Worm (Caenorhabditis elegans) whole organism, young adult: ENCODE results near the gene F59F5.4.

Experiments used
- F10E7.11 ChIP-seq: sonication (generic microtip); optimal IDR thresholded peaks from 2 replicates; lab custom pipeline; 2017; ENCODE audit warnings: mild to moderate bottlenecking, missing genetic modification characterization, moderate library complexity, missing compliant biosample characterization
- F49E8.2 ChIP-seq: sonication (generic microtip); optimal IDR thresholded peaks from 3 replicates; lab custom pipeline; 2017; ENCODE audit warnings: missing genetic modification characterization, mild to moderate bottlenecking, missing compliant biosample characterization, antibody characterized with exemption, moderate library complexity; ENCODE audit not compliant: insufficient read depth
- F57A8.1 ChIP-seq: fragments of 200-800 bp; sonication (Bioruptor generic); optimal IDR thresholded peaks from 2 replicates; lab custom pipeline; 2018; ENCODE audit warnings: mild to moderate bottlenecking, missing genetic modification characterization, moderate library complexity, missing compliant biosample characterization
- F57C9.4 ChIP-seq: sonication (generic microtip); optimal IDR thresholded peaks from 2 replicates; lab custom pipeline; 2017; ENCODE audit warnings: mild to moderate bottlenecking, missing genetic modification characterization, missing compliant biosample characterization
- T07F8.4 ChIP-seq: sonication (generic microtip); optimal IDR thresholded peaks from 2 replicates; lab custom pipeline; 2016; ENCODE audit warnings: mild to moderate bottlenecking, missing genetic modification characterization, moderate library complexity, missing compliant biosample characterization
- Y79H2A.3 ChIP-seq: fragments of 200-800 bp; sonication (Bioruptor generic); conservative IDR thresholded peaks from 2 replicates; pipeline ENCODE4 v1.3.6; 2022; ENCODE audit warnings: missing genetic modification reagents, missing genetic modification characterization, missing compliant biosample characterization
- ZK185.1 ChIP-seq: sonication (generic microtip); optimal IDR thresholded peaks from 2 replicates; lab custom pipeline; 2016; ENCODE audit warnings: mild to moderate bottlenecking, missing genetic modification characterization, missing compliant biosample characterization; ENCODE audit not compliant: poor library complexity, severe bottlenecking
- akir-1 ChIP-seq: fragments of 200-800 bp; sonication (Bioruptor generic); optimal IDR thresholded peaks from 2 replicates; lab custom pipeline; 2018; ENCODE audit warnings: mild to moderate bottlenecking, missing genetic modification characterization, moderate library complexity, missing compliant biosample characterization
- aptf-3 ChIP-seq: fragments of 200-800 bp; sonication (Bioruptor generic); IDR thresholded peaks from 2 replicates; pipeline ENCODE4 v1.3.6; 2022; ENCODE audit warnings: missing genetic modification characterization, missing compliant biosample characterization
- attf-3 ChIP-seq: fragments of 200-800 bp; sonication (Bioruptor generic); conservative IDR thresholded peaks from 2 replicates; pipeline ENCODE4 v1.3.6; 2022; ENCODE audit warnings: missing genetic modification reagents, missing genetic modification characterization, missing compliant biosample characterization
- ccch-3 ChIP-seq: fragments of 200-800 bp; sonication (Bioruptor generic); optimal IDR thresholded peaks from 2 replicates; lab custom pipeline; 2018; ENCODE audit warnings: mild to moderate bottlenecking, missing genetic modification characterization, missing compliant biosample characterization
- cebp-2 ChIP-seq: fragments of 200-800 bp; sonication (Bioruptor generic); IDR thresholded peaks from 2 replicates; pipeline ENCODE4 v1.3.6; 2022; ENCODE audit warnings: missing genetic modification characterization, missing compliant biosample characterization
- ceh-58 ChIP-seq: fragments of 200-800 bp; sonication (Bioruptor generic); IDR thresholded peaks from 2 replicates; pipeline ENCODE4 v1.3.6; 2022; ENCODE audit warnings: missing genetic modification characterization, missing compliant biosample characterization
- ceh-91 ChIP-seq: fragments of 200-800 bp; sonication (Bioruptor generic); IDR thresholded peaks from 2 replicates; pipeline ENCODE4 v1.3.6; 2022; ENCODE audit warnings: missing genetic modification reagents, missing genetic modification characterization, missing compliant biosample characterization
- chd-7 ChIP-seq: sonication (generic microtip); optimal IDR thresholded peaks from 2 replicates; lab custom pipeline; 2016; ENCODE audit warnings: mild to moderate bottlenecking, missing genetic modification characterization, moderate library complexity, missing compliant biosample characterization
- die-1 ChIP-seq: sonication (generic microtip); optimal IDR thresholded peaks from 2 replicates; lab custom pipeline; 2016; ENCODE audit warnings: missing genotype, mild to moderate bottlenecking, missing genetic modification characterization, missing compliant biosample characterization
- efl-1 ChIP-seq: fragments of 150-350 bp; optimal IDR thresholded peaks from 2 replicates; lab custom pipeline; 2014; ENCODE audit warnings: missing biosample characterization, missing genetic modification reagents, missing genetic modification characterization
- egrh-3 ChIP-seq: fragments of 200-800 bp; sonication (Bioruptor generic); IDR thresholded peaks from 2 replicates; pipeline ENCODE4 v1.3.6; 2022; ENCODE audit warnings: missing genetic modification reagents, missing genetic modification characterization, missing compliant biosample characterization
- fkh-3 ChIP-seq: sonication (generic microtip); optimal IDR thresholded peaks from 2 replicates; lab custom pipeline; 2016; ENCODE audit warnings: mild to moderate bottlenecking, missing genetic modification characterization, missing compliant biosample characterization
- gei-17 ChIP-seq: fragments of 200-800 bp; sonication (Bioruptor generic); optimal IDR thresholded peaks from 2 replicates; lab custom pipeline; 2018; ENCODE audit warnings: mild to moderate bottlenecking, missing genetic modification characterization, missing compliant biosample characterization
- hlh-12 ChIP-seq: sonication (generic microtip); optimal IDR thresholded peaks from 2 replicates; lab custom pipeline; 2016; ENCODE audit warnings: missing genetic modification characterization, missing compliant biosample characterization
- hlh-26 ChIP-seq: fragments of 200-800 bp; sonication (Bioruptor generic); conservative IDR thresholded peaks from 2 replicates; pipeline ENCODE4 v1.3.6; 2022; ENCODE audit warnings: missing genetic modification reagents, missing genetic modification characterization, missing compliant biosample characterization
- hmg-20 ChIP-seq: fragments of 200-800 bp; sonication (Bioruptor generic); IDR thresholded peaks from 2 replicates; pipeline ENCODE4 v1.3.6; 2022; ENCODE audit warnings: missing genetic modification reagents, missing genetic modification characterization, missing compliant biosample characterization
- lag-1 ChIP-seq: fragments of 200-800 bp; sonication (Bioruptor generic); IDR thresholded peaks from 2 replicates; pipeline ENCODE4 v1.3.6; 2022; ENCODE audit warnings: missing genetic modification reagents, missing genetic modification characterization, missing compliant biosample characterization
- let-526 ChIP-seq: fragments of 200-800 bp; sonication (Bioruptor generic); IDR thresholded peaks from 2 replicates; pipeline ENCODE4 v1.3.6; 2022; ENCODE audit warnings: missing genetic modification reagents, missing genetic modification characterization, missing compliant biosample characterization
- let-607 ChIP-seq, 2 experiments: fragments of 200-800 bp in 1 of 2; sonication (Bioruptor generic) in 1 of 2; sonication (generic microtip) in 1 of 2; optimal IDR thresholded peaks; 2 replicates each; lab custom pipeline; 2016 to 2018; ENCODE audit warnings: mild to moderate bottlenecking in 2 of 2, missing compliant biosample characterization in 2 of 2, missing genetic modification characterization in 2 of 2, moderate library complexity in 2 of 2, missing genotype in 1 of 2
- mel-28 ChIP-seq: sonication (generic microtip); optimal IDR thresholded peaks from 2 replicates; lab custom pipeline; 2016; ENCODE audit warnings: borderline replicate concordance, mild to moderate bottlenecking, missing genetic modification characterization, missing compliant biosample characterization
- nhr-80 ChIP-seq: sonication (generic microtip); optimal IDR thresholded peaks from 2 replicates; lab custom pipeline; 2016; ENCODE audit warnings: missing genetic modification characterization, missing compliant biosample characterization
- pbrm-1 ChIP-seq: fragments of 200-800 bp; sonication (Bioruptor generic); IDR thresholded peaks from 2 replicates; pipeline ENCODE4 v1.3.6; 2022; ENCODE audit warnings: missing genetic modification reagents, missing genetic modification characterization, missing compliant biosample characterization
- snpc-3.4 ChIP-seq: sonication (generic microtip); optimal IDR thresholded peaks from 2 replicates; lab custom pipeline; 2017; ENCODE audit warnings: missing genetic modification characterization, mild to moderate bottlenecking, missing compliant biosample characterization, antibody characterized with exemption, moderate library complexity, missing genotype, missing genetic modification reagents
- sptf-2 ChIP-seq: fragments of 200-800 bp; sonication (Bioruptor generic); optimal IDR thresholded peaks from 2 replicates; lab custom pipeline; 2018; ENCODE audit warnings: mild to moderate bottlenecking, missing genetic modification characterization, missing compliant biosample characterization
- tbx-9 ChIP-seq: sonication (generic microtip); optimal IDR thresholded peaks from 2 replicates; lab custom pipeline; 2016; ENCODE audit warnings: borderline replicate concordance, missing genetic modification characterization, inconsistent platforms, missing compliant biosample characterization
- zfh-2 ChIP-seq: fragments of 200-800 bp; sonication (Bioruptor generic); conservative IDR thresholded peaks from 2 replicates; pipeline ENCODE4 v1.3.6; 2022; ENCODE audit warnings: missing genetic modification reagents, missing genetic modification characterization, missing compliant biosample characterization

F59F5.4 gene

DNA sequence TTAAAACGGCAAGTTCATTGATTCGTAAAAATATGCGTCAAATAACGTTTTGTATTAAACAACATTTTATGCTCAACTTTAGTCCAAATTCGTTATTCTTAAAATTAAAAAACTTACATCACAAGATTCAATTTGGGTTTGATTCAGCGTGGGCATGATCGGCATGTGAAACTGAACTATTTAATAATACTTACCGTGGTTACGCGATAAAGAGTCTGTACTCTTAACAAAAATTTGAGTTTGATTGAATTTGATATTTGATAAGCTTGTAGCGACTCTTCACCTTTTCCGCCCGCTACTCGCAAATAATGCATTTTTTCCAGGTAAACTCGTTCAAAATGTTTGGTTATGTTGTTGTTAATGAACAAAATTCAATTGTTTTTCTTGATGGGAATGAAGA is 9.4 kb upstream of the F59F5.4 start, which contains the start of gene glo-3:
Gene glo-3, plus strand, starts transcription at position 253 of the 400 bp plus-strand sequence.
- TF ChIP-seq hmg-20 (no peak), nhr-80 (tag; lab: Kevin White, UChicago) (peak; percentile 47)
- TF ChIP-seq, all 124 proteins: peak for 1

DNA sequence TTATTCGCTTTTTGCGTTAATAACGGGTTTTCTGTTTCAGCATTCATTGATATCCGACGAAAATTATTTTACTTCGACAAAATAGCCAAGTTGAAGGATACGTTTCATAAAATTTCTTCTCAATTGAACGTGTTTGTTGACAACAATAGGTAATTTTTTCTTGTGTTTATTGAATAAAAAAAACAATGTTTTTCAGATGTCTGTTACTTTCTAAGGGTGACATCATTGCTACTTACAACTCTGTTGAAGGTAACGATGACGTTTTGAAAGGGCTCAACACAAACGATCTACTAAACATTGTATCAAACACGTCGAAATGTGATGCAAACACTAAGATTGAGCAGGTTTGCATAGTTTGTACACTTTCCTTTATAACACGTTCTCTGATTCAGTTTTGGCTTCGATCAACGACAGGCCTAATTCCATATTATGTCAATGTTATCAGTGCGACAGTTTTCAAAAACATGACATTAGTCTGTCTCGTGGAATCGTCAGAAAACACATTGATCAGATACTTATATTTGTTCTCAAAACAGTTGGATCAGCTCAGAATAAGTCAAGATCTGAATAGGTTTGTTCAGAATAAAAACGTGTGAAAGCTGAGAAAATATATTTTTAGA is 8.1 kb upstream of the F59F5.4 start:
- TF ChIP-seq nhr-80 (tag; lab: Kevin White, UChicago) (peak; percentile 62), lag-1 (GFP tag; lab: Robert Waterston, UW) (no peak)

DNA sequence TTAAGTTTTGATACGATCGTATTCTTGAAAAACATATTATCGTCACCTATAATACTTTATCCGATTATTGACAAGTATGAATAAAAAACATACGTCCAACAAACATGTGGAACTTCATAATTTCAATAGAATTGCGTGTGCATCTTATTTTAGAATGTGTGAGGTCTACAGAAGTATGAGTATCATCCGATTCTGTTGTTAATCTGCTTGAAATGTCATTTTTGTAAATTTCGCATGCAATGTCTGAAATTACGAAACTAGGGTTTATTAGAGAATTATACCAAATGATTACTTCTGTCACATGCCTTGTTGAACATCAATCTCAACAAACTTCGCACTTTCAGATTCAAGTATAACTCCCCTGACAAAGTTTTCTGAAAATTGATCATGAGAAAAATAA is 1.0 kb upstream of the F59F5.4 start:
- TF ChIP-seq tbx-9 (tag; lab: Kevin White, UChicago) (no peak), egrh-3 (no peak), efl-1 (GFP tag; lab: Kevin White, UChicago) (no peak), ceh-58 (GFP tag; lab: Robert Waterston, UW) (no peak), T07F8.4 (tag; lab: Kevin White, UChicago) (no peak), sptf-2 (GFP tag; lab: Kevin White, UChicago) (no peak), mel-28 (tag; lab: Kevin White, UChicago) (no peak), ZK185.1 (tag; lab: Kevin White, UChicago) (no peak), let-526 (GFP tag; lab: Robert Waterston, UW) (no peak), let-607 (tag; optimal IDR thresholded peaks at IDR 0.05; lab: Kevin White, UChicago) (no peak)

DNA sequence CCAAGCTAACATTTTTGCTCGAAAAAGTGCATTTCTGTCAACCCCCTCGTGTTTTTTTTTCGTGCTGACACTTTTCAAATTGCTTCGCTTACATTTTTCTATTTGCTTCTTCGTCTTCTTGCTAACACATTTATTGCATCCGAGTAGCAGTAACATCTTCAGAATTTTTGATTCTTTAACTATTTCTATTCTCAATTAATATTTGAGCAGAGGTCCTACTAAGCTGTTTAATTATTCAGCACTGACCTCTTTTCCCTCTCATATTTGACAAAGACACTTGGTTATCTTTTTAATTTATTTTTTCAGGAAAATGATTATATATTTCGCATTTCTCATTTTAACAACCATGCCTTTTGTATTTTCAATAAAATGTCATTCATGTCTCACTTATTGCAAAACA is 2.9 kb downstream of the F59F5.4 start, which contains the start of gene F59F5.5:
Gene F59F5.5, plus strand, starts transcription at position 301 of the 400 bp plus-strand sequence.
- TF ChIP-seq F57C9.4 (no peak), die-1 (tag; lab: Kevin White, UChicago) (no peak), ceh-91 (GFP tag; lab: Robert Waterston, UW) (no peak), F10E7.11 (tag; lab: Kevin White, UChicago) (no peak), hlh-26 (GFP tag; lab: Robert Waterston, UW) (no peak), akir-1 (no peak), zfh-2 (no peak), F57A8.1 (no peak), pbrm-1 (no peak), aptf-3 (GFP tag; lab: Robert Waterston, UW) (no peak), snpc-3.4 (tag; lab: Kevin White, UChicago) (no peak), gei-17 (GFP tag; lab: Kevin White, UChicago) (no peak), Y79H2A.3 (GFP tag; lab: Robert Waterston, UW) (no peak)
- TF ChIP-seq, all 124 proteins: peak for 0

DNA sequence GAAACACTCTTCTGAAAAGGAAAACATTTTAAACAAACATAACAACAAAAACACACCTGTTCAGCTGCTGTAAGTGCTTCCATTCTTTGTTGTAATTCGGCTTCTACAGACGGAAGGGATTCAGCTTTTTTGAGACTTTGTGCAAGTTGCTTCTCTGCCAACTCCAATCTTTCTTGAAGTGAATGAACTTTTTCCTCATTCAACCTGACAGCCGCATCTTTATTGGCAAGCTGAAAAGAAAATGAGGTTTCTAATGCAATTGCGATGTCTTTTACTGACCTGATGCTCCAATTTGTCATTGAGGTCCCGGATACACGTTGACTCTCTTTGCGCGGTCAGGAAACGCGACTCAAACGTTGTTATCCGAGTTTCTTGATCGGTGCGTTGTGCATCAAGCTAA is 10.2 kb downstream of the F59F5.4 start:
- TF ChIP-seq cebp-2 (GFP tag; lab: Robert Waterston, UW) (no peak), F49E8.2 (tag; lab: Kevin White, UChicago) (no peak), fkh-3 (tag; lab: Kevin White, UChicago) (no peak), snpc-3.4 (tag; lab: Kevin White, UChicago) (no peak), Y79H2A.3 (GFP tag; lab: Robert Waterston, UW) (no peak), attf-3 (no peak), ccch-3 (GFP tag; lab: Kevin White, UChicago) (no peak), chd-7 (tag; lab: Kevin White, UChicago) (no peak), hlh-12 (no peak)
- TF ChIP-seq, all 124 proteins: peak for 0
